Fruit fly (Drosophila melanogaster) whole organism, embryonic: ENCODE data around the gene CG13842.

Experiments
- BtbVII ChIP-seq: fragments of 200-800 bp; sonication (Bioruptor generic); optimal IDR thresholded peaks from 3 replicates; lab custom pipeline; 2017; ENCODE audit warnings: missing biosample characterization, mild to moderate bottlenecking, missing genetic modification characterization
- CG10147 ChIP-seq: fragments of 200-800 bp; sonication (Bioruptor generic); optimal IDR thresholded peaks from 2 replicates; lab custom pipeline; 2019; ENCODE audit warnings: missing biosample characterization, mild to moderate bottlenecking, missing genetic modification characterization, moderate library complexity
- CG15269 ChIP-seq: fragments of 200-800 bp; sonication (Bioruptor generic); optimal IDR thresholded peaks from 2 replicates; lab custom pipeline; 2018; ENCODE audit warnings: missing biosample characterization, mild to moderate bottlenecking, missing genetic modification characterization, moderate library complexity
- CG15601 ChIP-seq: fragments of 200-800 bp; sonication (Bioruptor generic); optimal IDR thresholded peaks from 3 replicates; lab custom pipeline; 2019; ENCODE audit warnings: missing biosample characterization, mild to moderate bottlenecking, missing genetic modification characterization, moderate library complexity
- CG17359 ChIP-seq: fragments of 200-800 bp; sonication (Bioruptor generic); optimal IDR thresholded peaks from 3 replicates; lab custom pipeline; 2018; ENCODE audit warnings: missing biosample characterization, mild to moderate bottlenecking, missing genetic modification characterization, moderate library complexity
- CG18476 ChIP-seq: fragments of 200-800 bp; sonication (Bioruptor generic); optimal IDR thresholded peaks from 2 replicates; lab custom pipeline; 2016; ENCODE audit warnings: missing biosample characterization, mild to moderate bottlenecking, missing genetic modification characterization
- CG18619 ChIP-seq: fragments of 200-800 bp; sonication (Bioruptor generic); optimal IDR thresholded peaks from 3 replicates; lab custom pipeline; 2017; ENCODE audit warnings: missing biosample characterization, mild to moderate bottlenecking, missing genetic modification characterization
- CG2875 ChIP-seq: fragments of 200-800 bp; sonication (Bioruptor generic); optimal IDR thresholded peaks from 2 replicates; lab custom pipeline; 2017; ENCODE audit warnings: missing biosample characterization, mild to moderate bottlenecking, missing genetic modification characterization, missing genetic modification reagents
- CG34422 ChIP-seq: fragments of 200-800 bp; sonication (Bioruptor generic); IDR thresholded peaks from 3 replicates; pipeline ENCODE4 v1.3.6; 2022; ENCODE audit warnings: missing biosample characterization, missing genetic modification characterization
- CG4820 ChIP-seq: fragments of 200-800 bp; sonication (Bioruptor generic); optimal IDR thresholded peaks from 3 replicates; lab custom pipeline; 2016; ENCODE audit warnings: missing biosample characterization, missing genetic modification characterization
- CG7271 ChIP-seq: fragments of 200-800 bp; sonication (Bioruptor generic); optimal IDR thresholded peaks from 2 replicates; lab custom pipeline; 2018; ENCODE audit warnings: missing biosample characterization, mild to moderate bottlenecking, missing genetic modification characterization, moderate library complexity
- CG7963 ChIP-seq: fragments of 200-800 bp; sonication (Bioruptor generic); IDR thresholded peaks from 3 replicates; pipeline ENCODE4 v1.3.6; 2022; ENCODE audit warnings: missing biosample characterization, missing genetic modification characterization; ENCODE audit not compliant: partially characterized antibody
- CG8089 ChIP-seq: fragments of 200-800 bp; sonication (Bioruptor generic); optimal IDR thresholded peaks from 3 replicates; lab custom pipeline; 2016; ENCODE audit warnings: missing biosample characterization, missing genetic modification characterization
- CoRest ChIP-seq: fragments of 200-800 bp; sonication (Bioruptor generic); optimal IDR thresholded peaks from 3 replicates; lab custom pipeline; 2018; ENCODE audit warnings: missing biosample characterization, mild to moderate bottlenecking, missing genetic modification characterization, moderate library complexity
- D19B ChIP-seq: fragments of 200-800 bp; sonication (Bioruptor generic); optimal IDR thresholded peaks from 2 replicates; lab custom pipeline; 2017; ENCODE audit warnings: missing biosample characterization, mild to moderate bottlenecking, missing genetic modification characterization
- Hand ChIP-seq: fragments of 200-800 bp; sonication (Bioruptor generic); optimal IDR thresholded peaks from 2 replicates; lab custom pipeline; 2017; ENCODE audit warnings: mild to moderate bottlenecking, missing biosample characterization, missing genetic modification reagents, missing genetic modification characterization
- Hey ChIP-seq: fragments of 200-800 bp; sonication (Bioruptor generic); optimal IDR thresholded peaks from 3 replicates; lab custom pipeline; 2018; ENCODE audit warnings: missing biosample characterization, mild to moderate bottlenecking, missing genetic modification characterization
- Med ChIP-seq: fragments of 200-800 bp; sonication (Bioruptor generic); peaks from one replicate; lab custom pipeline; 2016; ENCODE audit warnings: missing biosample characterization, missing genetic modification characterization, mild to moderate bottlenecking, inconsistent platforms, moderate library complexity
- Myb ChIP-seq: fragments of 200-800 bp; sonication (Bioruptor generic); optimal IDR thresholded peaks from 2 replicates; lab custom pipeline; 2016; ENCODE audit warnings: missing biosample characterization, missing genetic modification characterization
- NC2β ChIP-seq: fragments of 200-800 bp; sonication (Bioruptor generic); optimal IDR thresholded peaks from 2 replicates; lab custom pipeline; 2016; ENCODE audit warnings: missing biosample characterization, missing genetic modification characterization
- Oli ChIP-seq: fragments of 200-800 bp; sonication (Bioruptor generic); optimal IDR thresholded peaks from 2 replicates; lab custom pipeline; 2018; ENCODE audit warnings: missing biosample characterization, mild to moderate bottlenecking, missing genetic modification characterization, moderate library complexity
- Ptx1 ChIP-seq: fragments of 200-800 bp; sonication (Bioruptor generic); IDR thresholded peaks from 2 replicates; pipeline ENCODE4 v1.3.6; 2022; ENCODE audit warnings: missing biosample characterization, missing genetic modification characterization
- Rfx ChIP-seq: fragments of 200-800 bp; sonication (Bioruptor generic); IDR thresholded peaks from 2 replicates; pipeline ENCODE4 v1.3.6; 2022; ENCODE audit warnings: missing biosample characterization, missing genetic modification characterization
- Scr ChIP-seq: fragments of 200-800 bp; sonication (Bioruptor generic); IDR thresholded peaks from 2 replicates; pipeline ENCODE4 v1.3.6; 2022; ENCODE audit warnings: missing biosample characterization, missing genetic modification characterization; ENCODE audit not compliant: partially characterized antibody
- abd-A ChIP-seq: fragments of 200-800 bp; sonication (Bioruptor generic); optimal IDR thresholded peaks from 3 replicates; lab custom pipeline; 2019; ENCODE audit warnings: missing biosample characterization, mild to moderate bottlenecking, missing genetic modification characterization, moderate library complexity
- ap ChIP-seq: fragments of 200-800 bp; sonication (Bioruptor generic); IDR thresholded peaks from 2 replicates; pipeline ENCODE4 v1.3.6; 2022; ENCODE audit warnings: missing biosample characterization, missing genetic modification characterization
- bowl ChIP-seq: fragments of 200-800 bp; sonication (Bioruptor generic); IDR thresholded peaks from 2 replicates; pipeline ENCODE4 v1.3.6; 2022; ENCODE audit warnings: missing biosample characterization, missing genetic modification characterization
- caup ChIP-seq: fragments of 200-800 bp; sonication (Bioruptor generic); optimal IDR thresholded peaks from 3 replicates; lab custom pipeline; 2017; ENCODE audit warnings: missing biosample characterization, mild to moderate bottlenecking, missing genetic modification characterization, moderate library complexity; ENCODE audit not compliant: severe bottlenecking
- da ChIP-seq: fragments of 200-800 bp; sonication (Bioruptor generic); optimal IDR thresholded peaks from 2 replicates; lab custom pipeline; 2016; ENCODE audit warnings: missing biosample characterization, missing genetic modification characterization
- dm ChIP-seq: fragments of 200-800 bp; sonication (Bioruptor generic); optimal IDR thresholded peaks from 3 replicates; lab custom pipeline; 2016; ENCODE audit warnings: missing biosample characterization, missing genetic modification characterization
- dmrt11E ChIP-seq: fragments of 200-800 bp; sonication (Bioruptor generic); optimal IDR thresholded peaks from 3 replicates; lab custom pipeline; 2018; ENCODE audit warnings: missing biosample characterization, mild to moderate bottlenecking, missing genetic modification characterization, moderate library complexity
- dpn ChIP-seq, 2 experiments: fragments of 200-800 bp; sonication (Bioruptor generic); optimal IDR thresholded peaks; 3 replicates each; lab custom pipeline; 2016; ENCODE audit warnings: missing biosample characterization in 2 of 2, missing genetic modification characterization in 2 of 2
- en ChIP-seq: fragments of 200-800 bp; sonication (Bioruptor generic); optimal IDR thresholded peaks from 2 replicates; lab custom pipeline; 2016; ENCODE audit warnings: missing biosample characterization, missing genetic modification characterization
- fru ChIP-seq: fragments of >200 bp; optimal IDR thresholded peaks from 2 replicates; lab custom pipeline; 2017
- ftz-f1 ChIP-seq: fragments of 200-800 bp; sonication (Bioruptor generic); optimal IDR thresholded peaks from 2 replicates; lab custom pipeline; 2016; ENCODE audit warnings: missing biosample characterization, missing genetic modification characterization
- grau ChIP-seq: fragments of 200-800 bp; optimal IDR thresholded peaks from 3 replicates; lab custom pipeline; 2019; ENCODE audit warnings: missing biosample characterization, mild to moderate bottlenecking, missing genetic modification characterization, moderate library complexity
- gro ChIP-seq: fragments of 200-800 bp; sonication (Bioruptor generic); optimal IDR thresholded peaks from 2 replicates; lab custom pipeline; 2016; ENCODE audit warnings: missing biosample characterization, missing genetic modification characterization
- hth ChIP-seq: fragments of >200 bp; optimal IDR thresholded peaks from 2 replicates; lab custom pipeline; 2017; ENCODE audit warnings: inconsistent platforms
- jumu ChIP-seq: fragments of 200-800 bp; sonication (Bioruptor generic); optimal IDR thresholded peaks from 3 replicates; lab custom pipeline; 2016; ENCODE audit warnings: missing biosample characterization, missing genetic modification characterization
- nerfin-1 ChIP-seq: fragments of 200-800 bp; sonication (Bioruptor generic); optimal IDR thresholded peaks from 3 replicates; lab custom pipeline; 2019; ENCODE audit warnings: missing biosample characterization, mild to moderate bottlenecking, missing genetic modification characterization, moderate library complexity
- org-1 ChIP-seq: fragments of 200-800 bp; sonication (Bioruptor generic); optimal IDR thresholded peaks from 2 replicates; lab custom pipeline; 2017; ENCODE audit warnings: missing biosample characterization, missing genetic modification characterization
- run ChIP-seq: fragments of 200-800 bp; sonication (Bioruptor generic); optimal IDR thresholded peaks from 3 replicates; lab custom pipeline; 2018; ENCODE audit warnings: missing biosample characterization, mild to moderate bottlenecking, missing genetic modification characterization
- schlank ChIP-seq: fragments of 200-800 bp; sonication (Bioruptor generic); optimal IDR thresholded peaks from 2 replicates; lab custom pipeline; 2018; ENCODE audit warnings: missing biosample characterization, mild to moderate bottlenecking, missing genetic modification characterization
- stc ChIP-seq: fragments of 200-800 bp; sonication (Bioruptor generic); IDR thresholded peaks from 2 replicates; pipeline ENCODE4 v1.3.6; 2022; ENCODE audit warnings: missing biosample characterization, missing genetic modification characterization
- vvl ChIP-seq: fragments of 200-800 bp; sonication (Bioruptor generic); IDR thresholded peaks from 2 replicates; pipeline ENCODE4 v1.3.6; 2022; ENCODE audit warnings: missing biosample characterization, missing genetic modification characterization
- wek ChIP-seq: fragments of 200-800 bp; sonication (Bioruptor generic); optimal IDR thresholded peaks from 3 replicates; lab custom pipeline; 2018; ENCODE audit warnings: missing biosample characterization, mild to moderate bottlenecking, missing genetic modification characterization, moderate library complexity

The CG13842 gene

DNA sequence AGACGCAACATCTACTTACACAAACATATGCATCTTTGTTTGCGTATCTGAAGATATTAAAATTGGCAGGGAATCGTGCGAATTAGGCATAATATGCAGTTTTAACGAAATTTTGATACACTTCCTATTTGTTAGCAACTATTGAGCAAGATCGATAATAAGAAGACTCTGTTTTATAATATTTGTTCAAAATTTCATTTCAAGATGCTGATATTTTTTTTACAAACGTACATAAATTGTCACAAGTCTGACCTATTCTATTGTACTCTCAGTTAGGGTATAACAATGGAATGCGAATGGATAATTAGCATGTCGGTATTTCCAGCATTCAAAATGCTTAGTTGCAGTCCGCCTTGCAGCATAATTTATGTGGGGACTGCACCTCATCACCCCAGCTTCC is 20.8 kb upstream of the CG13842 start (continued):
- TF ChIP-seq Oli (tag; lab: Kevin White, UChicago) (peak; percentile 7), ftz-f1 (GFP tag; lab: Kevin White, UChicago) (no peak), en (no peak), stc (GFP tag; lab: Robert Waterston, UW) (peak; percentile 66), vvl (GFP tag; lab: Robert Waterston, UW) (peak; percentile 57; the same call in 1 of the 2 replicates), D19B (GFP tag; lab: Kevin White, UChicago) (no peak), bowl (GFP tag; lab: Robert Waterston, UW) (no peak), CG15601 (tag; lab: Kevin White, UChicago) (no peak), grau (tag; lab: Kevin White, UChicago) (no peak), dpn (GFP tag; optimal IDR thresholded peaks at IDR 0.05; lab: Kevin White, UChicago) (no peak), abd-A (tag; lab: Kevin White, UChicago) (no peak), Hand (GFP tag; lab: Kevin White, UChicago) (no peak), Scr (GFP tag; lab: Robert Waterston, UW) (no peak), CG7963 (GFP tag; lab: Robert Waterston, UW) (no peak), fru (lab: Kevin White, UChicago) (no peak), nerfin-1 (tag; lab: Kevin White, UChicago) (no peak), dmrt11E (tag; lab: Kevin White, UChicago) (no peak), CoRest (tag; lab: Kevin White, UChicago) (no peak), CG18476 (no peak), jumu (GFP tag; lab: Kevin White, UChicago) (no peak), gro (GFP tag; lab: Kevin White, UChicago) (no peak), run (tag; lab: Kevin White, UChicago) (no peak), CG4820 (GFP tag; lab: Kevin White, UChicago) (no peak), Ptx1 (GFP tag; lab: Robert Waterston, UW) (peak; percentile 73), CG8089 (GFP tag; lab: Kevin White, UChicago) (no peak), org-1 (no peak), CG10147 (GFP tag; lab: Kevin White, UChicago) (no peak), CG18619 (no peak), CG17359 (tag; lab: Kevin White, UChicago) (peak; percentile 13), wek (no peak), schlank (no peak), dm (GFP tag; lab: Kevin White, UChicago) (no peak), NC2β (GFP tag; lab: Kevin White, UChicago) (no peak), da (no peak), Med (GFP tag; lab: Kevin White, UChicago) (peak; percentile 65), CG15269 (tag; lab: Kevin White, UChicago) (no peak), CG7271 (tag; lab: Kevin White, UChicago) (no peak), CG2875 (no peak), Hey (tag; lab: Kevin White, UChicago) (no peak), caup (no peak), Rfx (peak; percentile 53), hth (lab: Kevin White, UChicago) (no peak), BtbVII (no peak), Myb (GFP tag; lab: Kevin White, UChicago) (no peak), ap (GFP tag; lab: Robert Waterston, UW) (no peak), CG34422 (GFP tag; lab: Robert Waterston, UW) (no peak)
